Worm (Caenorhabditis elegans): ENCODE results near the gene F36A4.4.

DNA sequence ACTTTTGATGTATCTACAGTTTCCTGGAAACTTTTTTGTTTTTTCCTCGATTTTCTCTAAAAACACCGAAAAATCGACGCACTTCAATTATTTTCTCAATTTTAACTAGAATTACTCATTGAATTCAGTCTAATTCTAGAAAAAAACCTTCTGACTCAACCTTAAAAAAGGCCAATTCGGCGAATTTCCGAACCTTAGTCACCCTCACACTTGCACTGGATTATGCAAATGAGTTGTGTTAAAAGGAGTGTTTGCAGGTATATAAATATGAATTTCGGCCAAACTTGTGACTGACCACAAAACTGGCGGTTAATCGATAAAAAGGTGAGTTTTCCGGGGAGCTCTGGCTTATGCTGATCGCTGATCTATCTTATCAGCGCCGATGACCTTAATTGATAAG is 20.9 kb upstream of the F36A4.4 start, which contains the start of gene ttr-20:
- TF ChIP-seq dao-5 (tag; optimal IDR thresholded peaks at IDR 0.05) (no peak), him-1 (tag; optimal IDR thresholded peaks at IDR 0.05) (no peak), W03F9.2 (tag; optimal IDR thresholded peaks at IDR 0.05) (no peak)

Measured in whole organism, L4/young adult.